Worm (Caenorhabditis elegans): ENCODE data around the gene mpk-2.

- no peak for TF ChIP-seq lin-13 (GFP tag; optimal IDR thresholded peaks at IDR 0.05)
- no peak for TF ChIP-seq elt-3 (tag; optimal IDR thresholded peaks at IDR 0.05)
- no peak for TF ChIP-seq ama-1 (optimal IDR thresholded peaks at IDR 0.05)
- TF ChIP-seq ceh-82 (tag; optimal IDR thresholded peaks at IDR 0.05): no peak
- no peak for TF ChIP-seq nhr-237 (tag; optimal IDR thresholded peaks at IDR 0.05)
- TF ChIP-seq nhr-11 (tag; optimal IDR thresholded peaks at IDR 0.05): no peak
- TF ChIP-seq egl-27 (tag; optimal IDR thresholded peaks at IDR 0.05): no peak
- TF ChIP-seq snpc-4 (tag; optimal IDR thresholded peaks at IDR 0.05): no peak
- no peak for TF ChIP-seq nhr-10 (tag; optimal IDR thresholded peaks at IDR 0.05)
- no peak for TF ChIP-seq ztf-4 (tag; optimal IDR thresholded peaks at IDR 0.05)
Measured at ce11 chrII:5131800-5132199, 27.9 kb downstream of the mpk-2 start.

Measured in whole organism, L2 larva.